Worm (Caenorhabditis elegans): ENCODE measurements around the gene npr-42.

Gene npr-42

ce11 chrII:4286921-4287320 lies 10.9 kb downstream of the npr-42 start:
- TF ChIP-seq nfyb-1 (GFP tag; IDR thresholded peaks at IDR 0.05) (0 out of 2 replicates have a peak, but pooled peaks have one; percentile 31), lir-1 (GFP tag; conservative IDR thresholded peaks at IDR 0.05) (no peak)

- no peak for TF ChIP-seq mel-28 (tag; optimal IDR thresholded peaks at IDR 0.05; ENCODE audit: borderline replicate concordance)
- no peak for TF ChIP-seq mxl-1 (tag; optimal IDR thresholded peaks at IDR 0.05)
- no peak for TF ChIP-seq lin-26 (GFP tag; IDR thresholded peaks at IDR 0.05)
- no peak for TF ChIP-seq lir-1 (GFP tag; conservative IDR thresholded peaks at IDR 0.05)
- no peak for TF ChIP-seq ceh-100 (GFP tag; IDR thresholded peaks at IDR 0.05)
- TF ChIP-seq K12H6.12 (tag; optimal IDR thresholded peaks at IDR 0.05) = no peak
- TF ChIP-seq cebp-1 (GFP tag; IDR thresholded peaks at IDR 0.05) = no peak
- no peak for TF ChIP-seq cebp-1 (tag; optimal IDR thresholded peaks at IDR 0.05)
- no peak for TF ChIP-seq nfya-2 (GFP tag; IDR thresholded peaks at IDR 0.05)
- no peak for TF ChIP-seq sea-2 (GFP tag; IDR thresholded peaks at IDR 0.05)
- no peak for TF ChIP-seq T26A5.8 (tag; optimal IDR thresholded peaks at IDR 0.05)
- TF ChIP-seq die-1 (tag; optimal IDR thresholded peaks at IDR 0.05) = no peak
- no peak for TF ChIP-seq sdz-38 (tag; optimal IDR thresholded peaks at IDR 0.05)
- no peak for TF ChIP-seq tbx-9 (tag; optimal IDR thresholded peaks at IDR 0.05; ENCODE audit: borderline replicate concordance)
- TF ChIP-seq nfyb-1 (GFP tag; IDR thresholded peaks at IDR 0.05) = no peak
- no peak for TF ChIP-seq F37B4.10 (GFP tag; IDR thresholded peaks at IDR 0.05)
- no peak for TF ChIP-seq let-607 (tag; optimal IDR thresholded peaks at IDR 0.05)
Observed at ce11 chrII:4288111-4288510, 12.1 kb downstream of the npr-42 start, which contains the start of gene C01F1.6. Gene C01F1.6, minus strand, starts transcription at chrII:4288211.

DNA sequence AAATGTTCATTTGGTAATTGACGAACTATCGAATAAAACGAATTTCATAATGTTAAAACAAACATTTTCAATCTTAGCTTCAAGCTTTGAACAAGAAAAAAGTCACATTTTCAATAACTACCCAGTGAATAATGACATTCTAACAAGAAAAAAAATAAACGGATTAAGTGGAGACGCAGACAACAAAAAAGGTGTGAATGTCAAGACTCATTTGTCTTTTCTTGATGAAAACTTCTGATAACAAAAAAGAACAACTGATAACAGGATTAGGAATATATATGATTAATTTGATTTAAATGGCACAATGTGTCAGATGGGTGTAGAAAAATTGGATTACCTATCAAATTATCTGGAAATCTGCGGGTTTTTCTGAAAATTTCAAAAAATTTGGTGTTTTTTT lies 12.6 kb downstream of the npr-42 start:
- TF ChIP-seq die-1 (tag; optimal IDR thresholded peaks at IDR 0.05) = no peak
- no peak for TF ChIP-seq K12H6.12 (tag; optimal IDR thresholded peaks at IDR 0.05)
- TF ChIP-seq F10E7.11 (tag; optimal IDR thresholded peaks at IDR 0.05) = no peak
- TF ChIP-seq lin-40 (tag; optimal IDR thresholded peaks at IDR 0.05) = no peak
- no peak for TF ChIP-seq cebp-1 (GFP tag; IDR thresholded peaks at IDR 0.05)
- TF ChIP-seq cebp-1 (tag; optimal IDR thresholded peaks at IDR 0.05) = no peak
- no peak for TF ChIP-seq F57C9.4 (tag; optimal IDR thresholded peaks at IDR 0.05)
- no peak for TF ChIP-seq nhr-90 (tag; optimal IDR thresholded peaks at IDR 0.05)
- TF ChIP-seq madf-6 (GFP tag; IDR thresholded peaks at IDR 0.05) = no peak
- TF ChIP-seq him-1 (tag; optimal IDR thresholded peaks at IDR 0.05) = no peak
- TF ChIP-seq ztf-22 (GFP tag; optimal IDR thresholded peaks at IDR 0.05) = no peak

ce11 chrII:4291799-4292198 lies 15.8 kb downstream of the npr-42 start:
- TF ChIP-seq C06A6.2 (GFP tag; conservative IDR thresholded peaks at IDR 0.05) (no peak), nfyb-1 (GFP tag; IDR thresholded peaks at IDR 0.05) (no peak), ama-1 (optimal IDR thresholded peaks at IDR 0.05) (no peak), ama-1 (GFP tag; optimal IDR thresholded peaks at IDR 0.05) (no peak), aptf-2 (GFP tag; conservative IDR thresholded peaks at IDR 0.05) (no peak), D2030.7 (GFP tag; IDR thresholded peaks at IDR 0.05) (no peak), ceh-100 (GFP tag; IDR thresholded peaks at IDR 0.05) (no peak), rpc-1 (optimal IDR thresholded peaks at IDR 0.05) (no peak), rpc-1 (tag; optimal IDR thresholded peaks at IDR 0.05) (no peak), sptf-2 (GFP tag; optimal IDR thresholded peaks at IDR 0.05) (no peak), F57A8.1 (GFP tag; optimal IDR thresholded peaks at IDR 0.05) (no peak), chd-7 (tag; optimal IDR thresholded peaks at IDR 0.05) (no peak), lsy-27 (tag; optimal IDR thresholded peaks at IDR 0.05; ENCODE audit: borderline replicate concordance, insufficient read depth) (no peak), unc-130 (GFP tag; optimal IDR thresholded peaks at IDR 0.05) (no peak), F55B11.4 (tag; optimal IDR thresholded peaks at IDR 0.05; ENCODE audit: borderline replicate concordance, insufficient read depth) (no peak), snpc-1.3 (tag; optimal IDR thresholded peaks at IDR 0.05; ENCODE audit: insufficient read depth) (no peak)

Measured in whole organism, young adult.